Fruit fly (Drosophila melanogaster): ENCODE data around the gene nan.

dm6 chr3L:14208974-14209373 is 19.5 kb upstream of the nan start:
- TF ChIP-seq Pif1A (GFP tag; optimal IDR thresholded peaks at IDR 0.05): no peak
- no peak for TF ChIP-seq CG8159 (tag; optimal IDR thresholded peaks at IDR 0.05)
- TF ChIP-seq CG13204 (GFP tag; optimal IDR thresholded peaks at IDR 0.05): no peak
- TF ChIP-seq EcR (GFP tag; optimal IDR thresholded peaks at IDR 0.05): peak; percentile 55
- no peak for TF ChIP-seq CG8301 (tag; optimal IDR thresholded peaks at IDR 0.05)
- no peak for TF ChIP-seq CG9948 (tag; optimal IDR thresholded peaks at IDR 0.05)
- TF ChIP-seq Ets98B (GFP tag; IDR thresholded peaks at IDR 0.05): no peak
- TF ChIP-seq CG12605 (GFP tag; IDR thresholded peaks at IDR 0.05): no peak
- no peak for TF ChIP-seq fd96Ca (GFP tag; IDR thresholded peaks at IDR 0.05)
- TF ChIP-seq Snoo (tag; optimal IDR thresholded peaks at IDR 0.05): no peak
- no peak for TF ChIP-seq CG34367 (tag; optimal IDR thresholded peaks at IDR 0.05)
- no peak for TF ChIP-seq rn (GFP tag; IDR thresholded peaks at IDR 0.05)
